Fruit fly (Drosophila melanogaster): ENCODE data around the gene CYLD.

The CYLD gene

dm6 chr2L:10299810-10300147 lies at the start of gene CYLD (continued):
- peak; percentile 68 for TF ChIP-seq Drgx (GFP tag; IDR thresholded peaks at IDR 0.05)
- TF ChIP-seq CG12659 (GFP tag; optimal IDR thresholded peaks at IDR 0.05): peak; percentile 67
- no peak; the same call in 2 of the 3 replicates for TF ChIP-seq Aef1 (GFP tag; IDR thresholded peaks at IDR 0.05)
- TF ChIP-seq grau (tag; optimal IDR thresholded peaks at IDR 0.05): peak; percentile 78
- TF ChIP-seq eve (GFP tag; optimal IDR thresholded peaks at IDR 0.05): no peak
- TF ChIP-seq Rx (GFP tag; IDR thresholded peaks at IDR 0.05): no peak
- no peak for TF ChIP-seq CTCF (GFP tag; optimal IDR thresholded peaks at IDR 0.05)
- no peak for TF ChIP-seq CG17912 (GFP tag; optimal IDR thresholded peaks at IDR 0.05)
- no peak for TF ChIP-seq Jarid2 (GFP tag; optimal IDR thresholded peaks at IDR 0.05)
- TF ChIP-seq dmrt99B (tag; optimal IDR thresholded peaks at IDR 0.05): peak; percentile 72
- peak; percentile 36; the same call in 1 of the 2 replicates for TF ChIP-seq wdn (GFP tag; IDR thresholded peaks at IDR 0.05)
- TF ChIP-seq ken (GFP tag; IDR thresholded peaks at IDR 0.05): no peak; the same call in 2 of the 3 replicates
- peak; percentile 73 for TF ChIP-seq slou (GFP tag; optimal IDR thresholded peaks at IDR 0.05)
- TF ChIP-seq H2.0 (GFP tag; IDR thresholded peaks at IDR 0.05): peak; percentile 66
- no peak for TF ChIP-seq zfh2 (GFP tag; optimal IDR thresholded peaks at IDR 0.05)
- no peak for TF ChIP-seq sc (optimal IDR thresholded peaks at IDR 0.05)
- peak; percentile 13 for TF ChIP-seq sc (GFP tag; optimal IDR thresholded peaks at IDR 0.05)
- peak; percentile 15 for TF ChIP-seq Vsx1 (GFP tag; optimal IDR thresholded peaks at IDR 0.05)
- peak; percentile 76 for TF ChIP-seq Meics (GFP tag; optimal IDR thresholded peaks at IDR 0.05)
- TF ChIP-seq CG4404 (GFP tag; IDR thresholded peaks at IDR 0.05): no peak
- TF ChIP-seq fd102C (GFP tag; optimal IDR thresholded peaks at IDR 0.05): no peak

dm6 chr2L:10344029-10344606 lies 44.5 kb upstream of the CYLD start, which contains the start of gene Frmd5:
Gene Frmd5, plus strand, starts transcription at chr2L:10344442.
- TF ChIP-seq Dll (GFP tag; IDR thresholded peaks at IDR 0.05; ENCODE audit: partially characterized antibody) (peak; percentile 66; the same call in 2 of the 4 replicates), Med (GFP tag) (peak; percentile 23), CG2129 (GFP tag; IDR thresholded peaks at IDR 0.05; ENCODE audit: partially characterized antibody) (no peak), Dref (GFP tag; IDR thresholded peaks at IDR 0.05) (peak; percentile 34), CG10959 (GFP tag; IDR thresholded peaks at IDR 0.05) (no peak), Opbp (GFP tag; IDR thresholded peaks at IDR 0.05; ENCODE audit: partially characterized antibody) (peak; percentile 67; the same call in 2 of the 3 replicates), gfzf (GFP tag; optimal IDR thresholded peaks at IDR 0.05) (peak; percentile 46), Bgb (GFP tag; IDR thresholded peaks at IDR 0.05; ENCODE audit: partially characterized antibody) (0 out of 2 replicates have a peak, but pooled peaks have one; percentile 7), Scr (GFP tag; IDR thresholded peaks at IDR 0.05; ENCODE audit: partially characterized antibody) (peak; percentile 54), BEAF-32 (GFP tag; optimal IDR thresholded peaks at IDR 0.05) (peak; percentile 21), chn (GFP tag; optimal IDR thresholded peaks at IDR 0.05) (no peak), MESR4 (GFP tag; optimal IDR thresholded peaks at IDR 0.05) (peak; percentile 6), CG8388 (GFP tag; optimal IDR thresholded peaks at IDR 0.05) (peak; percentile 5), Neu2 (GFP tag; optimal IDR thresholded peaks at IDR 0.05; ENCODE audit: borderline replicate concordance) (peak; percentile 62), CrebB (tag; optimal IDR thresholded peaks at IDR 0.05) (no peak), CG15514 (GFP tag; optimal IDR thresholded peaks at IDR 0.05) (peak; percentile 74), HLH4C (GFP tag; IDR thresholded peaks at IDR 0.05; ENCODE audit: partially characterized antibody) (peak; percentile 62), nerfin-2 (GFP tag; IDR thresholded peaks at IDR 0.05; ENCODE audit: partially characterized antibody) (peak; percentile 50; the same call in 1 of the 2 replicates), knrl (GFP tag; IDR thresholded peaks at IDR 0.05; ENCODE audit: partially characterized antibody) (0 out of 3 replicates have a peak, but pooled peaks have one; percentile 25), MBD-R2 (GFP tag; IDR thresholded peaks at IDR 0.05) (no peak), ato (GFP tag; IDR thresholded peaks at IDR 0.05; ENCODE audit: partially characterized antibody) (0 out of 2 replicates have a peak, but pooled peaks have one; percentile 29), CG14860 (GFP tag; IDR thresholded peaks at IDR 0.05; ENCODE audit: partially characterized antibody) (peak; percentile 65), wek (GFP tag; optimal IDR thresholded peaks at IDR 0.05) (peak; percentile 91), crp (GFP tag; optimal IDR thresholded peaks at IDR 0.05) (peak in 1 of 2 experiments; percentile 54), zen2 (GFP tag; IDR thresholded peaks at IDR 0.05; ENCODE audit: partially characterized antibody) (0 out of 3 replicates have a peak, but pooled peaks have one; percentile 28), CG13287 (GFP tag; IDR thresholded peaks at IDR 0.05; ENCODE audit: partially characterized antibody) (peak; percentile 62), CG16813 (GFP tag; IDR thresholded peaks at IDR 0.05; ENCODE audit: partially characterized antibody) (peak; percentile 63; the same call in 1 of the 3 replicates)
